Worm (Caenorhabditis elegans) whole organism, young adult: ENCODE data around the gene C26B9.2.

Experiments used
- C06A6.2 ChIP-seq: fragments of 200-800 bp; sonication (Bioruptor generic); conservative IDR thresholded peaks from 2 replicates; pipeline ENCODE4 v1.3.6; 2022; ENCODE audit warnings: missing genetic modification characterization, missing compliant biosample characterization
- D2030.7 ChIP-seq: fragments of 200-800 bp; sonication (Bioruptor generic); IDR thresholded peaks from 2 replicates; pipeline ENCODE4 v1.3.6; 2022; ENCODE audit warnings: missing genetic modification reagents, missing genetic modification characterization, missing compliant biosample characterization
- F10E7.11 ChIP-seq: sonication (generic microtip); optimal IDR thresholded peaks from 2 replicates; lab custom pipeline; 2017; ENCODE audit warnings: mild to moderate bottlenecking, missing genetic modification characterization, moderate library complexity, missing compliant biosample characterization
- F23B12.7 ChIP-seq: sonication (generic microtip); optimal IDR thresholded peaks from 2 replicates; lab custom pipeline; 2017; ENCODE audit warnings: missing genetic modification characterization, mild to moderate bottlenecking, missing compliant biosample characterization, antibody characterized with exemption, moderate library complexity; ENCODE audit not compliant: insufficient read depth
- F49E8.2 ChIP-seq: sonication (generic microtip); optimal IDR thresholded peaks from 3 replicates; lab custom pipeline; 2017; ENCODE audit warnings: missing genetic modification characterization, mild to moderate bottlenecking, missing compliant biosample characterization, antibody characterized with exemption, moderate library complexity; ENCODE audit not compliant: insufficient read depth
- F55B11.4 ChIP-seq: sonication (generic microtip); optimal IDR thresholded peaks from 2 replicates; lab custom pipeline; 2016; ENCODE audit warnings: missing compliant biosample characterization, missing genetic modification characterization, borderline replicate concordance; ENCODE audit not compliant: insufficient read depth
- Y53F4B.3 ChIP-seq: fragments of 200-800 bp; sonication (Bioruptor generic); IDR thresholded peaks from 2 replicates; pipeline ENCODE4 v1.3.6; 2022; ENCODE audit warnings: missing genetic modification reagents, missing genetic modification characterization, missing compliant biosample characterization
- Y53G8AR.9 ChIP-seq: fragments of 200-800 bp; sonication (Bioruptor generic); conservative IDR thresholded peaks from 2 replicates; pipeline ENCODE4 v1.3.6; 2022; ENCODE audit warnings: missing genetic modification reagents, missing genetic modification characterization, missing compliant biosample characterization
- Y79H2A.3 ChIP-seq: fragments of 200-800 bp; sonication (Bioruptor generic); conservative IDR thresholded peaks from 2 replicates; pipeline ENCODE4 v1.3.6; 2022; ENCODE audit warnings: missing genetic modification reagents, missing genetic modification characterization, missing compliant biosample characterization
- aptf-2 ChIP-seq: fragments of 200-800 bp; sonication (Bioruptor generic); conservative IDR thresholded peaks from 2 replicates; pipeline ENCODE4 v1.3.6; 2022; ENCODE audit warnings: missing genetic modification reagents, missing genetic modification characterization, missing compliant biosample characterization
- aptf-3 ChIP-seq: fragments of 200-800 bp; sonication (Bioruptor generic); IDR thresholded peaks from 2 replicates; pipeline ENCODE4 v1.3.6; 2022; ENCODE audit warnings: missing genetic modification characterization, missing compliant biosample characterization
- atf-7 ChIP-seq: sonication (generic microtip); optimal IDR thresholded peaks from 2 replicates; lab custom pipeline; 2017; ENCODE audit warnings: mild to moderate bottlenecking, missing genetic modification characterization, missing compliant biosample characterization
- athp-1 ChIP-seq: sonication (generic microtip); optimal IDR thresholded peaks from 2 replicates; lab custom pipeline; 2017; ENCODE audit warnings: mild to moderate bottlenecking, missing genetic modification characterization, missing compliant biosample characterization
- attf-6 ChIP-seq: fragments of 200-800 bp; sonication (Bioruptor generic); IDR thresholded peaks from 2 replicates; pipeline ENCODE4 v1.3.6; 2022; ENCODE audit warnings: missing genetic modification reagents, missing genetic modification characterization, missing compliant biosample characterization
- ccch-3 ChIP-seq: fragments of 200-800 bp; sonication (Bioruptor generic); optimal IDR thresholded peaks from 2 replicates; lab custom pipeline; 2018; ENCODE audit warnings: mild to moderate bottlenecking, missing genetic modification characterization, missing compliant biosample characterization
- cebp-1 ChIP-seq, 2 experiments: fragments of 200-800 bp in 1 of 2; sonication (Bioruptor generic) in 1 of 2; sonication (generic microtip) in 1 of 2; IDR thresholded peaks in 1 of 2; optimal IDR thresholded peaks in 1 of 2; 2 replicates each; pipeline versions ENCODE4 v1.3.6 to Lab custom; 2017 to 2022; ENCODE audit warnings: missing compliant biosample characterization in 2 of 2, missing genetic modification characterization in 2 of 2, mild to moderate bottlenecking in 1 of 2, missing genetic modification reagents in 1 of 2, moderate library complexity in 1 of 2
- ceh-27 ChIP-seq: fragments of 200-800 bp; sonication (Bioruptor generic); optimal IDR thresholded peaks from 2 replicates; lab custom pipeline; 2018; ENCODE audit warnings: mild to moderate bottlenecking, missing genetic modification characterization, moderate library complexity, missing compliant biosample characterization
- ceh-79 ChIP-seq: sonication (generic microtip); optimal IDR thresholded peaks from 2 replicates; lab custom pipeline; 2017; ENCODE audit warnings: mild to moderate bottlenecking, missing genetic modification characterization, missing compliant biosample characterization
- dpl-1 ChIP-seq: fragments of 150-350 bp; optimal IDR thresholded peaks from 2 replicates; lab custom pipeline; 2014; ENCODE audit warnings: missing biosample characterization, missing genetic modification reagents, missing genetic modification characterization
- efl-1 ChIP-seq: fragments of 150-350 bp; optimal IDR thresholded peaks from 2 replicates; lab custom pipeline; 2014; ENCODE audit warnings: missing biosample characterization, missing genetic modification reagents, missing genetic modification characterization
- egrh-3 ChIP-seq: fragments of 200-800 bp; sonication (Bioruptor generic); IDR thresholded peaks from 2 replicates; pipeline ENCODE4 v1.3.6; 2022; ENCODE audit warnings: missing genetic modification reagents, missing genetic modification characterization, missing compliant biosample characterization
- ekl-4 ChIP-seq: fragments of 200-800 bp; sonication (Bioruptor generic); IDR thresholded peaks from 2 replicates; pipeline ENCODE4 v1.3.6; 2022; ENCODE audit warnings: missing genetic modification reagents, missing genetic modification characterization, missing compliant biosample characterization
- ets-4 ChIP-seq: fragments of 200-800 bp; sonication (Bioruptor generic); optimal IDR thresholded peaks from 2 replicates; lab custom pipeline; 2018; ENCODE audit warnings: mild to moderate bottlenecking, missing genetic modification characterization, missing compliant biosample characterization
- fkh-3 ChIP-seq: sonication (generic microtip); optimal IDR thresholded peaks from 2 replicates; lab custom pipeline; 2016; ENCODE audit warnings: mild to moderate bottlenecking, missing genetic modification characterization, missing compliant biosample characterization
- hlh-12 ChIP-seq: sonication (generic microtip); optimal IDR thresholded peaks from 2 replicates; lab custom pipeline; 2016; ENCODE audit warnings: missing genetic modification characterization, missing compliant biosample characterization
- hlh-26 ChIP-seq: fragments of 200-800 bp; sonication (Bioruptor generic); conservative IDR thresholded peaks from 2 replicates; pipeline ENCODE4 v1.3.6; 2022; ENCODE audit warnings: missing genetic modification reagents, missing genetic modification characterization, missing compliant biosample characterization
- hmg-1.2 ChIP-seq: fragments of 200-800 bp; sonication (Bioruptor generic); IDR thresholded peaks from 2 replicates; pipeline ENCODE4 v1.3.6; 2022; ENCODE audit warnings: missing genetic modification reagents, missing genetic modification characterization, missing compliant biosample characterization
- let-526 ChIP-seq: fragments of 200-800 bp; sonication (Bioruptor generic); IDR thresholded peaks from 2 replicates; pipeline ENCODE4 v1.3.6; 2022; ENCODE audit warnings: missing genetic modification reagents, missing genetic modification characterization, missing compliant biosample characterization
- lir-1 ChIP-seq: fragments of 200-800 bp; sonication (Bioruptor generic); conservative IDR thresholded peaks from 2 replicates; pipeline ENCODE4 v1.3.6; 2022; ENCODE audit warnings: missing genetic modification reagents, missing genetic modification characterization, missing compliant biosample characterization
- lsy-27 ChIP-seq: sonication (generic microtip); optimal IDR thresholded peaks from 2 replicates; lab custom pipeline; 2017; ENCODE audit warnings: missing genetic modification characterization, mild to moderate bottlenecking, missing compliant biosample characterization, antibody characterized with exemption, missing genotype, borderline replicate concordance; ENCODE audit not compliant: insufficient read depth
- madf-10 ChIP-seq: sonication (generic microtip); optimal IDR thresholded peaks from 2 replicates; lab custom pipeline; 2016; ENCODE audit warnings: mild to moderate bottlenecking, missing genetic modification characterization, missing compliant biosample characterization
- madf-8 ChIP-seq: fragments of 200-800 bp; sonication (Bioruptor generic); conservative IDR thresholded peaks from 2 replicates; pipeline ENCODE4 v1.3.6; 2022; ENCODE audit warnings: missing genetic modification reagents, missing genetic modification characterization, missing compliant biosample characterization
- mcd-1 ChIP-seq: fragments of 200-800 bp; sonication (Bioruptor generic); IDR thresholded peaks from 2 replicates; pipeline ENCODE4 v1.3.6; 2022; ENCODE audit warnings: missing genetic modification reagents, missing genetic modification characterization, missing compliant biosample characterization
- nfya-2 ChIP-seq: fragments of 200-800 bp; sonication (Bioruptor generic); IDR thresholded peaks from 2 replicates; pipeline ENCODE4 v1.3.6; 2022; ENCODE audit warnings: missing genetic modification reagents, missing genetic modification characterization, missing compliant biosample characterization
- nhr-120 ChIP-seq: fragments of 200-800 bp; sonication (Bioruptor generic); IDR thresholded peaks from 2 replicates; pipeline ENCODE4 v1.3.6; 2022; ENCODE audit warnings: missing genetic modification characterization, missing compliant biosample characterization
- pbrm-1 ChIP-seq: fragments of 200-800 bp; sonication (Bioruptor generic); IDR thresholded peaks from 2 replicates; pipeline ENCODE4 v1.3.6; 2022; ENCODE audit warnings: missing genetic modification reagents, missing genetic modification characterization, missing compliant biosample characterization
- pha-4 ChIP-seq: fragments of 150-350 bp; sonication (generic microtip); optimal IDR thresholded peaks from 2 replicates; lab custom pipeline; 2014; ENCODE audit warnings: missing biosample characterization, missing genetic modification reagents, missing genetic modification characterization
- rcor-1 ChIP-seq: fragments of 200-800 bp; sonication (Bioruptor generic); IDR thresholded peaks from 2 replicates; pipeline ENCODE4 v1.3.6; 2022; ENCODE audit warnings: missing genetic modification reagents, missing genetic modification characterization, missing compliant biosample characterization
- repo-1 ChIP-seq: sonication (generic microtip); optimal IDR thresholded peaks from 2 replicates; lab custom pipeline; 2017; ENCODE audit warnings: mild to moderate bottlenecking, missing genetic modification characterization, missing compliant biosample characterization
- rpc-1 ChIP-seq, 2 experiments: fragments of 150-350 bp in 1 of 2; sonication (generic microtip) in 1 of 2; optimal IDR thresholded peaks; 2 replicates each; lab custom pipeline; 2014 to 2018; ENCODE audit warnings: missing biosample characterization in 1 of 2, missing genetic modification characterization in 1 of 2, missing genetic modification reagents in 1 of 2, missing genotype in 1 of 2
- sea-2 ChIP-seq: fragments of 200-800 bp; sonication (Bioruptor generic); IDR thresholded peaks from 2 replicates; pipeline ENCODE4 v1.3.6; 2022; ENCODE audit warnings: missing genetic modification characterization, missing compliant biosample characterization
- tbp1 ChIP-seq: fragments of 200-800 bp; sonication (Bioruptor generic); optimal IDR thresholded peaks from 2 replicates; lab custom pipeline; 2018; ENCODE audit warnings: mild to moderate bottlenecking, missing genetic modification characterization, missing compliant biosample characterization
- tlf-1 ChIP-seq: fragments of 200-800 bp; sonication (Bioruptor generic); optimal IDR thresholded peaks from 2 replicates; lab custom pipeline; 2018; ENCODE audit warnings: mild to moderate bottlenecking, missing genetic modification characterization, missing compliant biosample characterization
- zim-3 ChIP-seq: sonication (generic microtip); optimal IDR thresholded peaks from 2 replicates; lab custom pipeline; 2017; ENCODE audit warnings: mild to moderate bottlenecking, missing genetic modification characterization, moderate library complexity, missing compliant biosample characterization
- ztf-18 ChIP-seq: sonication (generic microtip); optimal IDR thresholded peaks from 2 replicates; lab custom pipeline; 2016; ENCODE audit warnings: missing genotype, mild to moderate bottlenecking, missing genetic modification characterization, missing compliant biosample characterization
- ztf-28 ChIP-seq: fragments of 200-800 bp; sonication (Bioruptor generic); IDR thresholded peaks from 2 replicates; pipeline ENCODE4 v1.3.6; 2022; ENCODE audit warnings: missing genetic modification reagents, missing genetic modification characterization, missing compliant biosample characterization

The C26B9.2 gene

ce11 chrX:5319214-5319838 lies 20.7 kb upstream of the C26B9.2 start (continued):
- TF ChIP-seq F55B11.4 (tag; lab: Kevin White, UChicago) (no peak), cebp-1 (GFP tag; IDR thresholded peaks at IDR 0.05; lab: Robert Waterston, UW) (no peak), cebp-1 (tag; optimal IDR thresholded peaks at IDR 0.05; lab: Kevin White, UChicago) (no peak), F10E7.11 (tag; lab: Kevin White, UChicago) (peak; percentile 34), pbrm-1 (GFP tag; lab: Robert Waterston, UW) (0 out of 2 replicates have a peak, but pooled peaks have one; percentile 49), aptf-2 (peak; percentile 50; the same call in 1 of the 2 replicates), tlf-1 (GFP tag; lab: Kevin White, UChicago) (no peak), Y53F4B.3 (GFP tag; lab: Robert Waterston, UW) (no peak), atf-7 (tag; lab: Kevin White, UChicago) (peak; percentile 56), ccch-3 (GFP tag; lab: Kevin White, UChicago) (no peak), egrh-3 (GFP tag; lab: Robert Waterston, UW) (no peak), hmg-1.2 (GFP tag; lab: Robert Waterston, UW) (peak; percentile 75), athp-1 (tag; lab: Kevin White, UChicago) (no peak), rpc-1 (optimal IDR thresholded peaks at IDR 0.05; lab: Kevin White, UChicago) (peak; percentile 96), rpc-1 (tag; optimal IDR thresholded peaks at IDR 0.05; lab: Kevin White, UChicago) (peak; percentile 87), fkh-3 (tag; lab: Kevin White, UChicago) (no peak), repo-1 (no peak), mcd-1 (no peak), hlh-26 (GFP tag; lab: Robert Waterston, UW) (no peak), ets-4 (GFP tag; lab: Kevin White, UChicago) (no peak), zim-3 (tag; lab: Kevin White, UChicago) (peak; percentile 81), lir-1 (no peak), nfya-2 (GFP tag; lab: Robert Waterston, UW) (no peak), F23B12.7 (peak; percentile 76), attf-6 (GFP tag; lab: Robert Waterston, UW) (no peak), ztf-18 (tag; lab: Kevin White, UChicago) (peak; percentile 27), pha-4 (tag; lab: Kevin White, UChicago) (no peak), F49E8.2 (no peak), lsy-27 (tag; lab: Kevin White, UChicago) (no peak), aptf-3 (GFP tag; lab: Robert Waterston, UW) (no peak; the same call in 1 of the 2 replicates), let-526 (GFP tag; lab: Robert Waterston, UW) (no peak), madf-10 (tag; lab: Kevin White, UChicago) (peak; percentile 56), sea-2 (no peak), dpl-1 (GFP tag; lab: Kevin White, UChicago) (peak; percentile 4), nhr-120 (GFP tag; lab: Robert Waterston, UW) (0 out of 2 replicates have a peak, but pooled peaks have one; percentile 36), tbp1 (GFP tag; lab: Kevin White, UChicago) (peak; percentile 98), efl-1 (GFP tag; lab: Kevin White, UChicago) (no peak), D2030.7 (GFP tag; lab: Robert Waterston, UW) (no peak; the same call in 1 of the 2 replicates), ztf-28 (GFP tag; lab: Robert Waterston, UW) (no peak), ekl-4 (GFP tag; lab: Robert Waterston, UW) (no peak; the same call in 1 of the 2 replicates), ceh-79 (tag; lab: Kevin White, UChicago) (no peak), hlh-12 (tag; lab: Kevin White, UChicago) (no peak), rcor-1 (GFP tag; lab: Robert Waterston, UW) (peak; percentile 50), ceh-27 (GFP tag; lab: Kevin White, UChicago) (peak; percentile 54), Y79H2A.3 (GFP tag; lab: Robert Waterston, UW) (no peak), Y53G8AR.9 (GFP tag; lab: Robert Waterston, UW) (0 out of 2 replicates have a peak, but pooled peaks have one; percentile 51), madf-8 (GFP tag; lab: Robert Waterston, UW) (no peak), C06A6.2 (GFP tag; lab: Robert Waterston, UW) (no peak)
